Fruit fly (Drosophila melanogaster) whole organism: ENCODE measurements around the gene CG11912.

ENCODE experiments used
- CG8478 ChIP-seq: fragments of >200 bp; optimal IDR thresholded peaks from 2 replicates; lab custom pipeline; 2018; ENCODE audit warnings: inconsistent platforms
- EcR ChIP-seq, 2 experiments: fragments of >200 bp; optimal IDR thresholded peaks; 2 replicates each; lab custom pipeline; 2017; ENCODE audit warnings: missing biosample characterization in 2 of 2, missing genetic modification characterization in 2 of 2, missing genetic modification reagents in 2 of 2
- pan ChIP-seq: fragments of >200 bp; optimal IDR thresholded peaks from 2 replicates; lab custom pipeline; 2017
- psq ChIP-seq: fragments of >200 bp; optimal IDR thresholded peaks from 2 replicates; lab custom pipeline; 2017

dm6 chr2L:289044-289443 lies 30.0 kb downstream of the CG11912 start, which contains the start of gene Amnionless:
- no peak for TF ChIP-seq EcR (GFP tag; optimal IDR thresholded peaks at IDR 0.05; lab: Kevin White, UChicago)
- no peak for TF ChIP-seq pan (lab: Kevin White, UChicago)
- TF ChIP-seq psq (lab: Kevin White, UChicago): no peak
- TF ChIP-seq CG8478 (lab: Kevin White, UChicago): no peak
